Worm (Caenorhabditis elegans) whole organism, L4 larva: ENCODE results near the gene str-225.
"Not testable (repeated sequence)": the region's sequence is repeated elsewhere in the genome, so short reads cannot be mapped to it uniquely, and the experiment has no call there.

Experiments used
- egl-43 ChIP-seq: fragments of 200-800 bp; sonication (Bioruptor generic); IDR thresholded peaks from 2 replicates; pipeline ENCODE4 v1.3.6; 2022; ENCODE audit warnings: missing genetic modification reagents, missing genetic modification characterization, missing compliant biosample characterization
- lin-15B ChIP-seq: fragments of 150-350 bp; sonication (generic microtip); optimal IDR thresholded peaks from 3 replicates; lab custom pipeline; 2014; ENCODE audit warnings: missing biosample characterization, missing genetic modification characterization
- nhr-111 ChIP-seq: fragments of 200-800 bp; sonication (Bioruptor generic); optimal IDR thresholded peaks from 2 replicates; lab custom pipeline; 2018; ENCODE audit warnings: mild to moderate bottlenecking, missing genetic modification characterization, missing compliant biosample characterization

The str-225 gene

ce11 chrV:3558744-3559143 is 51.1 kb downstream of the str-225 start, which contains the start of gene T24A6.1:
Gene T24A6.1 (plus strand): TSS chrV:3559044.
- TF ChIP-seq egl-43 (GFP tag; lab: Robert Waterston, UW); lin-15B (tag; lab: Kevin White, UChicago); nhr-111 (GFP tag; lab: Kevin White, UChicago): not testable (repeated sequence)
